Worm (Caenorhabditis elegans) whole organism, L1 larva: Measurements from ENCODE around the gene R05G6.10.

Experiments used
- C16A3.4 ChIP-seq: fragments of 150-350 bp; optimal IDR thresholded peaks from 2 replicates; lab custom pipeline; 2014; ENCODE audit warnings: missing biosample characterization, missing genetic modification characterization
- blmp-1 ChIP-seq: fragments of 150-350 bp; optimal IDR thresholded peaks from 2 replicates; lab custom pipeline; 2014; ENCODE audit warnings: missing biosample characterization, missing genetic modification characterization
- ceh-63 ChIP-seq: fragments of 200-800 bp; sonication (Bioruptor generic); optimal IDR thresholded peaks from 2 replicates; lab custom pipeline; 2018; ENCODE audit warnings: mild to moderate bottlenecking, missing genetic modification characterization, missing compliant biosample characterization
- ceh-90 ChIP-seq: sonication (generic microtip); optimal IDR thresholded peaks from 2 replicates; lab custom pipeline; 2016; ENCODE audit warnings: missing genetic modification characterization, missing compliant biosample characterization
- efl-1 ChIP-seq, 4 experiments: fragments of 150-350 bp; optimal IDR thresholded peaks in 3 of 4; peaks in 1 of 4; 1 replicate in 1 of 4; 2 replicates in 3 of 4; lab custom pipeline; 2014; ENCODE audit warnings: missing biosample characterization in 2 of 4, missing genetic modification characterization in 2 of 4, missing genetic modification reagents in 2 of 4
- efl-3 ChIP-seq: fragments of 200-800 bp; sonication (Bioruptor generic); optimal IDR thresholded peaks from 2 replicates; lab custom pipeline; 2018; ENCODE audit warnings: mild to moderate bottlenecking, missing genetic modification characterization, missing compliant biosample characterization
- egl-13 ChIP-seq: sonication (generic microtip); optimal IDR thresholded peaks from 2 replicates; lab custom pipeline; 2016; ENCODE audit warnings: missing genotype, missing genetic modification reagents, missing genetic modification characterization, missing compliant biosample characterization
- elt-2 ChIP-seq: sonication (generic microtip); optimal IDR thresholded peaks from 2 replicates; lab custom pipeline; 2016; ENCODE audit warnings: missing genetic modification characterization, mild to moderate bottlenecking, inconsistent platforms, missing compliant biosample characterization, missing genetic modification reagents
- elt-3 ChIP-seq, 6 experiments: fragments of 150-350 bp in 1 of 6; sonication (generic microtip); optimal IDR thresholded peaks; 2 replicates each; lab custom pipeline; 2017 to 2018; ENCODE audit warnings: missing biosample characterization in 6 of 6, missing genetic modification characterization in 6 of 6, inconsistent platforms in 1 of 6
- ets-5 ChIP-seq: fragments of 200-800 bp; sonication (Bioruptor generic); IDR thresholded peaks from 2 replicates; pipeline ENCODE4 v1.3.6; 2022; ENCODE audit warnings: missing genetic modification characterization, missing compliant biosample characterization
- fkh-10 ChIP-seq: sonication (generic microtip); optimal IDR thresholded peaks from 2 replicates; lab custom pipeline; 2017; ENCODE audit warnings: missing biosample characterization, missing genetic modification reagents, missing genetic modification characterization
- fkh-8 ChIP-seq: sonication (generic microtip); optimal IDR thresholded peaks from 2 replicates; lab custom pipeline; 2016; ENCODE audit warnings: mild to moderate bottlenecking, missing genetic modification characterization, missing compliant biosample characterization
- fos-1 ChIP-seq: fragments of 150-350 bp; optimal IDR thresholded peaks from 2 replicates; lab custom pipeline; 2014; ENCODE audit warnings: missing biosample characterization, missing genetic modification characterization
- grh-1 ChIP-seq: fragments of 200-800 bp; sonication (Bioruptor generic); IDR thresholded peaks from 2 replicates; pipeline ENCODE4 v1.3.6; 2022; ENCODE audit warnings: missing genetic modification reagents, missing genetic modification characterization, missing compliant biosample characterization
- hlh-17 ChIP-seq: fragments of 200-800 bp; sonication (Bioruptor generic); optimal IDR thresholded peaks from 2 replicates; lab custom pipeline; 2018; ENCODE audit warnings: missing genetic modification characterization, mild to moderate bottlenecking, missing compliant biosample characterization, moderate library complexity, borderline replicate concordance
- hlh-4 ChIP-seq: sonication (generic microtip); optimal IDR thresholded peaks from 2 replicates; lab custom pipeline; 2016; ENCODE audit warnings: mild to moderate bottlenecking, missing genetic modification characterization, missing compliant biosample characterization
- hpl-2 ChIP-seq: fragments of 150-350 bp; optimal IDR thresholded peaks from 2 replicates; lab custom pipeline; 2014; ENCODE audit warnings: missing biosample characterization, missing genetic modification reagents, missing genetic modification characterization
- lin-13 ChIP-seq: fragments of 150-350 bp; optimal IDR thresholded peaks from 2 replicates; lab custom pipeline; 2014; ENCODE audit warnings: missing biosample characterization, missing genetic modification reagents, missing genetic modification characterization
- lin-14 ChIP-seq: fragments of 200-800 bp; sonication (Bioruptor generic); optimal IDR thresholded peaks from 2 replicates; lab custom pipeline; 2018; ENCODE audit warnings: mild to moderate bottlenecking, missing genetic modification characterization, moderate library complexity, missing compliant biosample characterization
- lin-39 ChIP-seq: fragments of 150-350 bp; optimal IDR thresholded peaks from 2 replicates; lab custom pipeline; 2014; ENCODE audit warnings: missing biosample characterization, missing genetic modification reagents, missing genetic modification characterization
- lsy-2 ChIP-seq, 2 experiments: fragments of 150-350 bp; optimal IDR thresholded peaks; 2 replicates each; lab custom pipeline; 2014; ENCODE audit warnings: missing biosample characterization in 2 of 2, missing genetic modification characterization in 2 of 2
- mab-9 ChIP-seq: fragments of 200-800 bp; sonication (Bioruptor generic); IDR thresholded peaks from 2 replicates; pipeline ENCODE4 v1.3.6; 2022; ENCODE audit warnings: missing genetic modification reagents, missing genetic modification characterization, missing compliant biosample characterization
- mef-2 ChIP-seq: fragments of 150-350 bp; optimal IDR thresholded peaks from 2 replicates; lab custom pipeline; 2014; ENCODE audit warnings: missing biosample characterization, missing genetic modification characterization
- nhr-12 ChIP-seq: sonication (generic microtip); optimal IDR thresholded peaks from 2 replicates; lab custom pipeline; 2017; ENCODE audit warnings: missing biosample characterization, missing genetic modification characterization
- nhr-20 ChIP-seq: sonication (generic microtip); optimal IDR thresholded peaks from 2 replicates; lab custom pipeline; 2016; ENCODE audit warnings: mild to moderate bottlenecking, missing genetic modification characterization, missing compliant biosample characterization
- nhr-28 ChIP-seq: fragments of 150-350 bp; optimal IDR thresholded peaks from 2 replicates; lab custom pipeline; 2014; ENCODE audit warnings: missing biosample characterization, missing genetic modification characterization
- nhr-47 ChIP-seq: sonication (generic microtip); optimal IDR thresholded peaks from 2 replicates; lab custom pipeline; 2016; ENCODE audit warnings: mild to moderate bottlenecking, missing genetic modification characterization, moderate library complexity, missing compliant biosample characterization
- nhr-71 ChIP-seq: sonication (generic microtip); optimal IDR thresholded peaks from 2 replicates; lab custom pipeline; 2016; ENCODE audit warnings: mild to moderate bottlenecking, missing genetic modification characterization, moderate library complexity, missing compliant biosample characterization
- nhr-76 ChIP-seq: sonication (generic microtip); optimal IDR thresholded peaks from 2 replicates; lab custom pipeline; 2017; ENCODE audit warnings: missing biosample characterization, missing genetic modification characterization
- nhr-77 ChIP-seq: fragments of 150-350 bp; optimal IDR thresholded peaks from 2 replicates; lab custom pipeline; 2014; ENCODE audit warnings: missing biosample characterization, missing genetic modification characterization
- nhr-84 ChIP-seq: sonication (generic microtip); optimal IDR thresholded peaks from 2 replicates; lab custom pipeline; 2017; ENCODE audit warnings: missing biosample characterization, missing genetic modification characterization
- nhr-85 ChIP-seq: sonication (generic microtip); peaks from one replicate; lab custom pipeline; 2016; ENCODE audit warnings: missing genetic modification characterization, inconsistent platforms, missing compliant biosample characterization
- pqm-1 ChIP-seq: sonication (generic microtip); optimal IDR thresholded peaks from 3 replicates; lab custom pipeline; 2017; ENCODE audit warnings: missing biosample characterization, missing genetic modification characterization
- skn-1 ChIP-seq: fragments of 150-350 bp; optimal IDR thresholded peaks from 2 replicates; lab custom pipeline; 2014; ENCODE audit warnings: missing biosample characterization, missing genetic modification characterization
- snpc-4 ChIP-seq: fragments of 150-350 bp; optimal IDR thresholded peaks from 2 replicates; lab custom pipeline; 2014; ENCODE audit warnings: missing biosample characterization, missing genetic modification characterization
- snu-23 ChIP-seq: sonication (generic microtip); optimal IDR thresholded peaks from 2 replicates; lab custom pipeline; 2016; ENCODE audit warnings: missing genetic modification characterization, missing compliant biosample characterization
- sup-37 ChIP-seq: fragments of 200-800 bp; sonication (Bioruptor generic); optimal IDR thresholded peaks from 2 replicates; lab custom pipeline; 2018; ENCODE audit warnings: mild to moderate bottlenecking, missing genetic modification characterization, missing compliant biosample characterization
- tbx-2 ChIP-seq: sonication (generic microtip); optimal IDR thresholded peaks from 2 replicates; lab custom pipeline; 2016; ENCODE audit warnings: missing genetic modification characterization, missing compliant biosample characterization
- unc-30 ChIP-seq: sonication (generic microtip); optimal IDR thresholded peaks from 2 replicates; lab custom pipeline; 2017; ENCODE audit warnings: missing biosample characterization, missing genetic modification characterization
- unc-86 ChIP-seq: sonication (generic microtip); optimal IDR thresholded peaks from 2 replicates; lab custom pipeline; 2016; ENCODE audit warnings: missing genetic modification characterization, missing compliant biosample characterization
- unc-98 ChIP-seq: fragments of 200-800 bp; sonication (Bioruptor generic); IDR thresholded peaks from 2 replicates; pipeline ENCODE4 v1.3.6; 2022; ENCODE audit warnings: missing genetic modification characterization, missing compliant biosample characterization
- xbp-1 ChIP-seq: sonication (generic microtip); optimal IDR thresholded peaks from 2 replicates; lab custom pipeline; 2016; ENCODE audit warnings: missing genetic modification characterization, missing compliant biosample characterization
- zip-4 ChIP-seq: fragments of 200-800 bp; sonication (Bioruptor generic); optimal IDR thresholded peaks from 2 replicates; lab custom pipeline; 2018; ENCODE audit warnings: mild to moderate bottlenecking, missing genetic modification characterization, moderate library complexity, missing compliant biosample characterization
- ztf-4 ChIP-seq: fragments of 150-350 bp; optimal IDR thresholded peaks from 2 replicates; lab custom pipeline; 2014; ENCODE audit warnings: missing biosample characterization, missing genetic modification characterization

The R05G6.10 gene

ce11 chrIV:7580062-7580614 lies 37.8 kb upstream of the R05G6.10 start, which contains the start of the genes cec-5 and nol-10 (continued):
- no peak for TF ChIP-seq ceh-63 (GFP tag; lab: Kevin White, UChicago)

- no peak for TF ChIP-seq skn-1
- no peak for TF ChIP-seq hlh-17
- no peak for TF ChIP-seq nhr-76 (tag; lab: Kevin White, UChicago)
- no peak for TF ChIP-seq nhr-12 (tag; lab: Kevin White, UChicago)
- TF ChIP-seq fkh-10 (GFP tag; lab: Kevin White, UChicago): no peak
Observed at ce11 chrIV:7578281-7578680, 35.9 kb upstream of the R05G6.10 start, which contains the start of gene F32E10.5. Gene F32E10.5 (minus strand): TSS chrIV:7578381.

ce11 chrIV:7575147-7575768 lies 32.9 kb upstream of the R05G6.10 start, which contains the start of gene cec-4:
Gene cec-4 (plus strand): TSS chrIV:7575718.
- TF ChIP-seq ceh-63 (GFP tag; lab: Kevin White, UChicago): peak; percentile 8
- TF ChIP-seq efl-1 (optimal IDR thresholded peaks at IDR 0.05; lab: Kevin White, UChicago): peak in 1 of 2 experiments; percentile 15
- TF ChIP-seq efl-1 (GFP tag; optimal IDR thresholded peaks at IDR 0.05 in 1 of 2; lab: Kevin White, UChicago): no peak
- no peak for TF ChIP-seq elt-3 (tag; optimal IDR thresholded peaks at IDR 0.05; lab: Kevin White, UChicago)
- no peak for TF ChIP-seq unc-98

ce11 chrIV:7573944-7574343 lies 31.6 kb upstream of the R05G6.10 start:
- no peak for TF ChIP-seq nhr-12 (tag; lab: Kevin White, UChicago)
- peak; percentile 55 for TF ChIP-seq blmp-1 (tag; lab: Kevin White, UChicago)
- peak; percentile 39 for TF ChIP-seq skn-1
- peak; percentile 35; the same call in 1 of the 2 replicates for TF ChIP-seq grh-1 (GFP tag; lab: Robert Waterston, UW)
- TF ChIP-seq ztf-4: peak; percentile 54
- TF ChIP-seq nhr-84: no peak
- peak; percentile 59 for TF ChIP-seq nhr-77
- TF ChIP-seq unc-86: peak; percentile 17
- TF ChIP-seq C16A3.4: peak; percentile 79
- no peak for TF ChIP-seq pqm-1 (tag; lab: Kevin White, UChicago)
- TF ChIP-seq lin-39 (tag; lab: Kevin White, UChicago): peak; percentile 1
- peak; percentile 55 for TF ChIP-seq lin-13 (GFP tag; lab: Kevin White, UChicago)
- no peak for TF ChIP-seq efl-3 (GFP tag; lab: Kevin White, UChicago)
- TF ChIP-seq nhr-71 (tag; lab: Kevin White, UChicago): peak; percentile 75
- TF ChIP-seq nhr-85 (tag; lab: Kevin White, UChicago): no peak
- TF ChIP-seq lin-14 (GFP tag; lab: Kevin White, UChicago): no peak
- peak; percentile 54 for TF ChIP-seq fos-1 (tag; lab: Kevin White, UChicago)
- TF ChIP-seq hpl-2 (GFP tag; lab: Kevin White, UChicago): peak; percentile 50
- peak; percentile 59 for TF ChIP-seq nhr-20 (tag; lab: Kevin White, UChicago)
- TF ChIP-seq elt-2 (tag; lab: Kevin White, UChicago): peak; percentile 35
- TF ChIP-seq egl-13 (tag; lab: Kevin White, UChicago): peak; percentile 38
- TF ChIP-seq fkh-8 (tag; lab: Kevin White, UChicago): peak; percentile 15
- no peak for TF ChIP-seq hlh-4 (tag; lab: Kevin White, UChicago)
- TF ChIP-seq ets-5 (GFP tag; lab: Robert Waterston, UW): no peak
- TF ChIP-seq ceh-90 (tag; lab: Kevin White, UChicago): peak; percentile 30
- peak; percentile 64 for TF ChIP-seq xbp-1 (tag; lab: Kevin White, UChicago)
- no peak for TF ChIP-seq mab-9 (GFP tag; lab: Robert Waterston, UW)
- peak; percentile 83 for TF ChIP-seq snu-23 (GFP tag; lab: Kevin White, UChicago)
- no peak for TF ChIP-seq fkh-10 (GFP tag; lab: Kevin White, UChicago)
- peak; percentile 53 to 60 for TF ChIP-seq efl-1 (optimal IDR thresholded peaks at IDR 0.05; lab: Kevin White, UChicago)
- TF ChIP-seq efl-1 (GFP tag; optimal IDR thresholded peaks at IDR 0.05 in 1 of 2; lab: Kevin White, UChicago): peak; percentile 52 to 95
- no peak for TF ChIP-seq mef-2 (tag; lab: Kevin White, UChicago)
- peak; percentile 60 to 83 for TF ChIP-seq lsy-2 (tag; optimal IDR thresholded peaks at IDR 0.05; lab: Kevin White, UChicago)
- peak; percentile 79 for TF ChIP-seq nhr-47
- no peak for TF ChIP-seq zip-4 (GFP tag; lab: Kevin White, UChicago)
- TF ChIP-seq sup-37 (GFP tag; lab: Kevin White, UChicago): peak; percentile 23
- peak; percentile 45 for TF ChIP-seq snpc-4 (tag; lab: Kevin White, UChicago)
- no peak for TF ChIP-seq unc-30 (tag; lab: Kevin White, UChicago)
- TF ChIP-seq tbx-2 (tag; lab: Kevin White, UChicago): peak; percentile 33
- no peak for TF ChIP-seq nhr-28 (tag; lab: Kevin White, UChicago)
